Worm (Caenorhabditis elegans) whole organism, late embryonic: ENCODE measurements around the gene tni-1.

Source experiments
- F13H6.1 ChIP-seq: sonication (generic microtip); optimal IDR thresholded peaks from 2 replicates; lab custom pipeline; 2016; ENCODE audit warnings: missing genetic modification characterization, missing compliant biosample characterization
- K09A11.1 ChIP-seq: sonication (generic microtip); optimal IDR thresholded peaks from 2 replicates; lab custom pipeline; 2017; ENCODE audit warnings: antibody characterized with exemption, mild to moderate bottlenecking, missing genetic modification characterization, missing compliant biosample characterization; ENCODE audit not compliant: insufficient read depth
- T23F11.4 ChIP-seq: fragments of 200-800 bp; sonication (Bioruptor generic); optimal IDR thresholded peaks from 2 replicates; lab custom pipeline; 2018; ENCODE audit warnings: mild to moderate bottlenecking, missing genetic modification characterization, missing compliant biosample characterization
- Y22D7AL.16 ChIP-seq: sonication (generic microtip); optimal IDR thresholded peaks from 2 replicates; lab custom pipeline; 2016; ENCODE audit warnings: missing genetic modification characterization, missing compliant biosample characterization
- ahr-1 ChIP-seq: sonication (generic microtip); optimal IDR thresholded peaks from 2 replicates; lab custom pipeline; 2016; ENCODE audit warnings: missing genetic modification characterization, missing compliant biosample characterization
- ama-1 ChIP-seq: fragments of 150-350 bp; optimal IDR thresholded peaks from 2 replicates; lab custom pipeline; 2014
- ceh-19 ChIP-seq: fragments of 200-800 bp; sonication (Bioruptor generic); optimal IDR thresholded peaks from 2 replicates; lab custom pipeline; 2018; ENCODE audit warnings: mild to moderate bottlenecking, missing genetic modification characterization, missing compliant biosample characterization
- ceh-24 ChIP-seq: sonication (generic microtip); optimal IDR thresholded peaks from 2 replicates; lab custom pipeline; 2016; ENCODE audit warnings: mild to moderate bottlenecking, missing genetic modification characterization, missing compliant biosample characterization
- ceh-30 ChIP-seq: fragments of 150-350 bp; optimal IDR thresholded peaks from 2 replicates; lab custom pipeline; 2014; ENCODE audit warnings: missing biosample characterization, missing genetic modification characterization
- ceh-31 ChIP-seq: sonication (generic microtip); optimal IDR thresholded peaks from 2 replicates; lab custom pipeline; 2016; ENCODE audit warnings: missing genetic modification characterization, missing compliant biosample characterization
- ceh-34 ChIP-seq: sonication (generic microtip); optimal IDR thresholded peaks from 2 replicates; lab custom pipeline; 2016; ENCODE audit warnings: mild to moderate bottlenecking, missing genetic modification characterization, missing compliant biosample characterization
- ceh-48 ChIP-seq: sonication (generic microtip); optimal IDR thresholded peaks from 2 replicates; lab custom pipeline; 2016; ENCODE audit warnings: missing genetic modification characterization, inconsistent platforms, missing compliant biosample characterization
- ceh-6 ChIP-seq: fragments of 200-800 bp; sonication (Bioruptor generic); optimal IDR thresholded peaks from 2 replicates; lab custom pipeline; 2018; ENCODE audit warnings: mild to moderate bottlenecking, missing genetic modification characterization, missing compliant biosample characterization
- che-1 ChIP-seq: sonication (generic microtip); optimal IDR thresholded peaks from 2 replicates; lab custom pipeline; 2016; ENCODE audit warnings: mild to moderate bottlenecking, missing genetic modification characterization, missing compliant biosample characterization
- elt-2 ChIP-seq: sonication (generic microtip); optimal IDR thresholded peaks from 2 replicates; lab custom pipeline; 2016; ENCODE audit warnings: missing genetic modification reagents, missing genetic modification characterization, missing compliant biosample characterization
- fax-1 ChIP-seq: sonication (generic microtip); optimal IDR thresholded peaks from 2 replicates; lab custom pipeline; 2016; ENCODE audit warnings: missing genotype, missing genetic modification characterization, missing compliant biosample characterization
- gmeb-2 ChIP-seq: sonication (generic microtip); optimal IDR thresholded peaks from 2 replicates; lab custom pipeline; 2016; ENCODE audit warnings: missing genetic modification characterization, inconsistent platforms, missing compliant biosample characterization
- hlh-15 ChIP-seq: sonication (generic microtip); optimal IDR thresholded peaks from 2 replicates; lab custom pipeline; 2016; ENCODE audit warnings: missing genetic modification characterization, missing compliant biosample characterization
- hlh-30 ChIP-seq: sonication (generic microtip); optimal IDR thresholded peaks from 2 replicates; lab custom pipeline; 2017; ENCODE audit warnings: antibody characterized with exemption, missing genetic modification characterization, missing compliant biosample characterization; ENCODE audit not compliant: insufficient read depth
- hlh-6 ChIP-seq: sonication (generic microtip); optimal IDR thresholded peaks from 2 replicates; lab custom pipeline; 2016; ENCODE audit warnings: missing genotype, missing genetic modification characterization, missing compliant biosample characterization
- nfya-1 ChIP-seq: sonication (generic microtip); optimal IDR thresholded peaks from 2 replicates; lab custom pipeline; 2017; ENCODE audit warnings: missing genetic modification characterization, mild to moderate bottlenecking, missing compliant biosample characterization, antibody characterized with exemption, moderate library complexity
- npax-4 ChIP-seq: sonication (generic microtip); optimal IDR thresholded peaks from 2 replicates; lab custom pipeline; 2016; ENCODE audit warnings: missing genetic modification characterization, missing compliant biosample characterization
- odd-2 ChIP-seq: sonication (generic microtip); optimal IDR thresholded peaks from 2 replicates; lab custom pipeline; 2017; ENCODE audit warnings: antibody characterized with exemption, mild to moderate bottlenecking, missing genetic modification characterization, missing compliant biosample characterization
- pat-9 ChIP-seq: fragments of 200-800 bp; sonication (Bioruptor generic); optimal IDR thresholded peaks from 2 replicates; lab custom pipeline; 2018; ENCODE audit warnings: mild to moderate bottlenecking, missing genetic modification characterization, moderate library complexity, missing compliant biosample characterization
- pax-1 ChIP-seq: fragments of 150-350 bp; optimal IDR thresholded peaks from 2 replicates; lab custom pipeline; 2014; ENCODE audit warnings: missing biosample characterization, missing genetic modification characterization
- pqm-1 ChIP-seq: sonication (generic microtip); optimal IDR thresholded peaks from 2 replicates; lab custom pipeline; 2016; ENCODE audit warnings: missing genetic modification characterization, missing compliant biosample characterization
- pros-1 ChIP-seq: fragments of 150-350 bp; optimal IDR thresholded peaks from 2 replicates; lab custom pipeline; 2014; ENCODE audit warnings: missing biosample characterization, missing genetic modification reagents, missing genetic modification characterization
- ref-2 ChIP-seq: sonication (generic microtip); optimal IDR thresholded peaks from 2 replicates; lab custom pipeline; 2016; ENCODE audit warnings: missing genetic modification characterization, missing compliant biosample characterization
- sox-2 ChIP-seq: fragments of 200-800 bp; sonication (Bioruptor generic); IDR thresholded peaks from 2 replicates; pipeline ENCODE4 v1.3.6; 2022; ENCODE audit warnings: missing genetic modification reagents, missing genetic modification characterization, missing compliant biosample characterization
- sox-4 ChIP-seq: sonication (generic microtip); optimal IDR thresholded peaks from 2 replicates; lab custom pipeline; 2017; ENCODE audit warnings: mild to moderate bottlenecking, missing genetic modification characterization, inconsistent platforms, missing compliant biosample characterization
- ttx-3 ChIP-seq: sonication (generic microtip); optimal IDR thresholded peaks from 2 replicates; lab custom pipeline; 2016; ENCODE audit warnings: missing genetic modification reagents, missing genetic modification characterization, missing compliant biosample characterization
- unc-55 ChIP-seq: sonication (generic microtip); optimal IDR thresholded peaks from 2 replicates; lab custom pipeline; 2017; ENCODE audit warnings: missing biosample characterization, missing genetic modification reagents, missing genetic modification characterization
- unc-86 ChIP-seq: sonication (generic microtip); optimal IDR thresholded peaks from 2 replicates; lab custom pipeline; 2016; ENCODE audit warnings: missing genetic modification characterization, missing compliant biosample characterization

Gene tni-1

ce11 chrX:11377370-11377769, at the start of gene tni-1:
Gene tni-1, minus strand, starts transcription at chrX:11377470.
- TF ChIP-seq hlh-15 (tag; lab: Kevin White, UChicago) (no peak), npax-4 (no peak), ahr-1 (tag; lab: Kevin White, UChicago) (no peak), pros-1 (tag; lab: Kevin White, UChicago) (no peak), che-1 (tag; lab: Kevin White, UChicago) (no peak), ceh-24 (tag; lab: Kevin White, UChicago) (no peak), ceh-6 (GFP tag; lab: Kevin White, UChicago) (no peak), F13H6.1 (tag; lab: Kevin White, UChicago) (no peak), unc-55 (GFP tag; lab: Kevin White, UChicago) (no peak), unc-86 (tag; lab: Kevin White, UChicago) (no peak), ref-2 (tag; lab: Kevin White, UChicago) (no peak), sox-4 (tag; lab: Kevin White, UChicago) (no peak)

DNA sequence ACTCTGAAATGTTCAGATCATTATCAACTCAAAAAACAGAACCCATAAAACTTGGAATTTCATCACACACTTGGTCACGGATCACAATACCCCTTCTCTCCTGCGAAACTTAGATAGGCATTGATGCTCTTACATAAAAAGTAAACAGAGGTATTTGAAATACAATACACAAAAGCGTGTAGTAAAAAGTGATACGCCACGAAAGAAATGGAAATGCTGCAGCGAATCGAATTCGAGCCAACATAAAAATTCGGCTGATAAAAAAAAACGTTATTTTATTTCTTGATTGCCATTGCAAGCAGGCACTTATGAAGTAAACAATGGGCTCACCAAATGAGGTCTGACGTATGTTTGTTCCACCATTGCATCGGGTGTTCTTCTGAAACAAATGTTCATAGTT, 49.4 kb upstream of the tni-1 start:
- no peak for TF ChIP-seq pax-1 (tag; lab: Kevin White, UChicago)
- no peak for TF ChIP-seq ref-2 (tag; lab: Kevin White, UChicago)
- TF ChIP-seq Y22D7AL.16 (tag; lab: Kevin White, UChicago) = no peak
- TF ChIP-seq fax-1 (tag; lab: Kevin White, UChicago) = no peak
- TF ChIP-seq elt-2 = no peak
- TF ChIP-seq K09A11.1 (tag; lab: Kevin White, UChicago) = no peak
- no peak for TF ChIP-seq nfya-1
- TF ChIP-seq ceh-19 (GFP tag; lab: Kevin White, UChicago) = no peak
- no peak for TF ChIP-seq gmeb-2 (tag; lab: Kevin White, UChicago)
- no peak for TF ChIP-seq T23F11.4 (GFP tag; lab: Kevin White, UChicago)

- TF ChIP-seq ref-2 (tag; lab: Kevin White, UChicago) (peak; percentile 16), sox-2 (GFP tag; lab: Robert Waterston, UW) (no peak)
- TF ChIP-seq, all 69 proteins: peak for 1
These were observed 42.7 kb upstream of the tni-1 start, which contains the start of gene F46C3.6 for ce11 chrX:11419988-11420387. Gene F46C3.6, minus strand, starts transcription at chrX:11420074.

DNA sequence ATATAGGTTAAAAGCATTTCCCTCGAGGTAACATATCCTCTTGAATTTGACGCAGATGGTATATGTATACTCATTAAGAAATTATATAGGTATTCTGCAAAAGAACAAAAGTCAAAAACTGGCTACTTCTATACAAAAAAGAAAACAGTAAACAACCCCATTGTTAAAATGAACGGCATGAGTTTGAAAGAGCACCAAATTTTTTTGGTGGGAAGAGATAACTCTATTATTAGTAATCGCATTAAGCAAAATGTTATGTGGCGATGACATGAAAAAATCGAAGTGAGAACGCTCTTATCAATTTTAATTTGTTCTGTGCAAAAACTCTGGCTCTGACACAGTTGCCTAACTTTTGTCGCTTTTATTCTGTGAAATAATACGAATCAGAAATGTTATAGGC, 41.4 kb upstream of the tni-1 start, which contains the start of gene F46C3.2:
Gene F46C3.2 (minus strand): TSS at position 101 of the 400 bp plus-strand sequence.
- TF ChIP-seq ceh-31 (tag; lab: Kevin White, UChicago) (no peak), ceh-48 (tag; lab: Kevin White, UChicago) (no peak), pros-1 (tag; lab: Kevin White, UChicago) (no peak), hlh-6 (tag; lab: Kevin White, UChicago) (no peak), ttx-3 (no peak), odd-2 (tag; lab: Kevin White, UChicago) (no peak), pqm-1 (tag; lab: Kevin White, UChicago) (no peak), npax-4 (no peak), ama-1 (lab: Kevin White, UChicago) (no peak), pat-9 (tag; lab: Kevin White, UChicago) (no peak), ceh-30 (tag; lab: Kevin White, UChicago) (no peak), unc-55 (GFP tag; lab: Kevin White, UChicago) (no peak), ceh-34 (tag; lab: Kevin White, UChicago) (no peak), F13H6.1 (tag; lab: Kevin White, UChicago) (no peak)

DNA sequence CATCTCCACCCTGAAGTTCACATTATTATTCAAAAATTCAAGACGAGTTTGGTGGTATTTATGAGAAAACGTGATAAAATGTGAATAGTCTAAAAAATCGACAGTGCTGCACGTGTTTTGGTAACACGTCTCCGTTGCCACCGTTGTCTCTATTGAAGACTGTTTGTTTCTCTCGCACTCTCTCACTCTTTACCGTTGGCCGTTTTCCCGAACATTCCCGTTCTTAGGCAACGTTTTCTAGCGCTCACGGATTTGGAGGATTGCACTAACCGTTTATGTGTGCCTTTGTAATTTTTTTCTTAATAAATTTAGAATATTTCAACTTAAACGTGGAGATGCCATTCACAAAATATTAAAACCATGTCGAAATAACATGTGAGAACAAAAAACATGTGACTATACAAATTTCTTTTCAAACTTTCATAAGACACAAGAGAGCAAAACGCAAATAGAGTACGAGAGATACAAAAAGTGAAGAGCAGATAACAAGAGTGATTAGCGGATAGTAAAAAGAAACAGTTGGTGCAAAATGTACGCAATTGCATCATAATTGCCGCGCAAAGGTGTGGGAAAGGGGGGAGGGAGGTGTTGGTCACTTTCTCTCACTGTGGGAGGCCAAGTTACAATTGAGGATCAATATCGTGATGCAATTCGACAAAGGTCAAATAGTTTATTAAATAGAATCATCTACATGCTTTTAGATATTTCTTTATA, 37.7 kb upstream of the tni-1 start, which contains the start of gene pek-1:
Gene pek-1 (minus strand): TSS at position 51 of the 714 bp plus-strand sequence.
- TF ChIP-seq pax-1 (tag; lab: Kevin White, UChicago) = no peak
- TF ChIP-seq hlh-30 = peak; percentile 61
- TF ChIP-seq ref-2 (tag; lab: Kevin White, UChicago) = peak; percentile 64
- TF ChIP-seq elt-2 = peak; percentile 32
